Worm (Caenorhabditis elegans) whole organism, L3 larva: ENCODE data around the gene Y50D7A.13.

ENCODE experiments used
- ama-1 ChIP-seq: fragments of 150-350 bp; optimal IDR thresholded peaks from 2 replicates; lab custom pipeline; 2018
- ceh-28 ChIP-seq: fragments of 150-350 bp; optimal IDR thresholded peaks from 2 replicates; lab custom pipeline; 2014; ENCODE audit warnings: missing biosample characterization, missing genetic modification reagents, missing genetic modification characterization
- egl-27 ChIP-seq: sonication (generic microtip); optimal IDR thresholded peaks from 4 replicates; lab custom pipeline; 2017; ENCODE audit warnings: missing biosample characterization, missing genetic modification reagents, missing genetic modification characterization
- lsy-12 ChIP-seq: sonication (generic microtip); optimal IDR thresholded peaks from 2 replicates; lab custom pipeline; 2016; ENCODE audit warnings: mild to moderate bottlenecking, missing genetic modification characterization, missing compliant biosample characterization
- nhr-25 ChIP-seq: sonication (generic microtip); optimal IDR thresholded peaks from 2 replicates; lab custom pipeline; 2017; ENCODE audit warnings: missing biosample characterization, missing genetic modification characterization
- nhr-28 ChIP-seq: fragments of 150-350 bp; optimal IDR thresholded peaks from 2 replicates; lab custom pipeline; 2014; ENCODE audit warnings: missing biosample characterization, missing genetic modification characterization
- nhr-43 ChIP-seq: sonication (generic microtip); optimal IDR thresholded peaks from 2 replicates; lab custom pipeline; 2016; ENCODE audit warnings: mild to moderate bottlenecking, missing genetic modification characterization, missing compliant biosample characterization; ENCODE audit not compliant: poor library complexity, severe bottlenecking
- nhr-76 ChIP-seq: fragments of 150-350 bp; sonication (generic microtip); optimal IDR thresholded peaks from 5 replicates; lab custom pipeline; 2014; ENCODE audit warnings: missing biosample characterization, missing genetic modification characterization
- nhr-77 ChIP-seq: fragments of 150-350 bp; optimal IDR thresholded peaks from 2 replicates; lab custom pipeline; 2014; ENCODE audit warnings: missing biosample characterization, missing genetic modification characterization
- pha-4 ChIP-seq: fragments of 150-350 bp; optimal IDR thresholded peaks from 2 replicates; lab custom pipeline; 2014; ENCODE audit warnings: missing biosample characterization, missing genetic modification reagents, missing genetic modification characterization
- skn-1 ChIP-seq: fragments of 150-350 bp; optimal IDR thresholded peaks from 2 replicates; lab custom pipeline; 2014; ENCODE audit warnings: missing biosample characterization, missing genetic modification characterization
- snpc-4 ChIP-seq: fragments of 150-350 bp; optimal IDR thresholded peaks from 2 replicates; lab custom pipeline; 2014; ENCODE audit warnings: missing biosample characterization, missing genetic modification characterization
- unc-39 ChIP-seq: sonication (generic microtip); optimal IDR thresholded peaks from 4 replicates; lab custom pipeline; 2017; ENCODE audit warnings: missing biosample characterization, missing genetic modification characterization
- ztf-4 ChIP-seq: fragments of 150-350 bp; optimal IDR thresholded peaks from 2 replicates; lab custom pipeline; 2014; ENCODE audit warnings: missing biosample characterization, missing genetic modification characterization

DNA sequence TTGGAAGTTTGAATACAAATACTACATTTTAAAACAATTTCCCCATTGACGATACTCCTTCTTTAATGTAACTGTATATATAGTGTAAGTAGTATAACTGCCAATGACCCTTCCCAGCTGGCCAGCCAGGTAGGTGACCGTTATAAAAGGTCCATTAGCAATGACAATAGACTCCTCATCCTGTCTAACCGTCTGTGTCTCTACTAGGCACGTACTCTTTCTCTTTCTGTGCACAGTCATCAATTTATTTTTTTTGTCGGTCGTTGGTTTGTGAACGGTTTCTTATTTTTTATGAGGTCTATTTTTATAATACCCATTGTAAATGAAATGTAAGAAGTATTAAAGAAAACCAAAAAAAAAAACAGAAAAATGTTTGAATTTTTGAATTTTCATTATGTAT is 10.1 kb upstream of the Y50D7A.13 start:
- TF ChIP-seq ama-1 (lab: Kevin White, UChicago): no peak
- no peak for TF ChIP-seq ceh-28 (tag; lab: Kevin White, UChicago)
- no peak for TF ChIP-seq nhr-77 (tag; lab: Kevin White, UChicago)
- TF ChIP-seq egl-27 (tag; lab: Kevin White, UChicago): no peak
- TF ChIP-seq nhr-43: no peak
- no peak for TF ChIP-seq nhr-76 (tag; lab: Kevin White, UChicago)
- no peak for TF ChIP-seq skn-1 (tag; lab: Kevin White, UChicago)
- no peak for TF ChIP-seq nhr-25 (tag; lab: Kevin White, UChicago)
- no peak for TF ChIP-seq pha-4 (tag; lab: Kevin White, UChicago)
- TF ChIP-seq ztf-4 (tag; lab: Kevin White, UChicago): no peak
- no peak for TF ChIP-seq unc-39 (tag; lab: Kevin White, UChicago)
- TF ChIP-seq lsy-12: no peak
- no peak for TF ChIP-seq nhr-28 (tag; lab: Kevin White, UChicago)
- no peak for TF ChIP-seq snpc-4 (tag; lab: Kevin White, UChicago)
